Worm (Caenorhabditis elegans) whole organism, L1 larva: ENCODE data around the gene T22H9.1.
A peak's percentile ranks its signal among the peaks of the same experiment; 100 is the strongest.

ENCODE experiments used
- C04F5.9 ChIP-seq: sonication (generic microtip); optimal IDR thresholded peaks from 2 replicates; lab custom pipeline; 2016; ENCODE audit warnings: missing genetic modification characterization, missing compliant biosample characterization
- aha-1 ChIP-seq: fragments of 150-350 bp; optimal IDR thresholded peaks from 2 replicates; lab custom pipeline; 2014; ENCODE audit warnings: missing biosample characterization, missing genetic modification characterization
- ceh-88 ChIP-seq: fragments of 200-800 bp; sonication (Bioruptor generic); IDR thresholded peaks from 2 replicates; pipeline ENCODE4 v1.3.6; 2022; ENCODE audit warnings: missing genetic modification characterization, missing compliant biosample characterization
- ces-1 ChIP-seq: fragments of 150-350 bp; optimal IDR thresholded peaks from 2 replicates; lab custom pipeline; 2014; ENCODE audit warnings: missing biosample characterization, missing genetic modification reagents, missing genetic modification characterization
- dsc-1 ChIP-seq: sonication (generic microtip); optimal IDR thresholded peaks from 2 replicates; lab custom pipeline; 2016; ENCODE audit warnings: mild to moderate bottlenecking, missing genetic modification characterization, missing compliant biosample characterization
- efl-1 ChIP-seq, 4 experiments: fragments of 150-350 bp; optimal IDR thresholded peaks in 3 of 4; peaks in 1 of 4; 1 replicate in 1 of 4; 2 replicates in 3 of 4; lab custom pipeline; 2014; ENCODE audit warnings: missing biosample characterization in 2 of 4, missing genetic modification characterization in 2 of 4, missing genetic modification reagents in 2 of 4
- efl-3 ChIP-seq: fragments of 200-800 bp; sonication (Bioruptor generic); optimal IDR thresholded peaks from 2 replicates; lab custom pipeline; 2018; ENCODE audit warnings: mild to moderate bottlenecking, missing genetic modification characterization, missing compliant biosample characterization
- egl-13 ChIP-seq: sonication (generic microtip); optimal IDR thresholded peaks from 2 replicates; lab custom pipeline; 2016; ENCODE audit warnings: missing genotype, missing genetic modification reagents, missing genetic modification characterization, missing compliant biosample characterization
- elt-3 ChIP-seq, 6 experiments: fragments of 150-350 bp in 1 of 6; sonication (generic microtip); optimal IDR thresholded peaks; 2 replicates each; lab custom pipeline; 2017 to 2018; ENCODE audit warnings: missing biosample characterization in 6 of 6, missing genetic modification characterization in 6 of 6, inconsistent platforms in 1 of 6
- ets-5 ChIP-seq: fragments of 200-800 bp; sonication (Bioruptor generic); IDR thresholded peaks from 2 replicates; pipeline ENCODE4 v1.3.6; 2022; ENCODE audit warnings: missing genetic modification characterization, missing compliant biosample characterization
- fkh-10 ChIP-seq: sonication (generic microtip); optimal IDR thresholded peaks from 2 replicates; lab custom pipeline; 2017; ENCODE audit warnings: missing biosample characterization, missing genetic modification reagents, missing genetic modification characterization
- fkh-8 ChIP-seq: sonication (generic microtip); optimal IDR thresholded peaks from 2 replicates; lab custom pipeline; 2016; ENCODE audit warnings: mild to moderate bottlenecking, missing genetic modification characterization, missing compliant biosample characterization
- grh-1 ChIP-seq: fragments of 200-800 bp; sonication (Bioruptor generic); IDR thresholded peaks from 2 replicates; pipeline ENCODE4 v1.3.6; 2022; ENCODE audit warnings: missing genetic modification reagents, missing genetic modification characterization, missing compliant biosample characterization
- hpl-2 ChIP-seq: fragments of 150-350 bp; optimal IDR thresholded peaks from 2 replicates; lab custom pipeline; 2014; ENCODE audit warnings: missing biosample characterization, missing genetic modification reagents, missing genetic modification characterization
- lin-13 ChIP-seq: fragments of 150-350 bp; optimal IDR thresholded peaks from 2 replicates; lab custom pipeline; 2014; ENCODE audit warnings: missing biosample characterization, missing genetic modification reagents, missing genetic modification characterization
- lin-14 ChIP-seq: fragments of 200-800 bp; sonication (Bioruptor generic); optimal IDR thresholded peaks from 2 replicates; lab custom pipeline; 2018; ENCODE audit warnings: mild to moderate bottlenecking, missing genetic modification characterization, moderate library complexity, missing compliant biosample characterization
- lin-39 ChIP-seq: fragments of 150-350 bp; optimal IDR thresholded peaks from 2 replicates; lab custom pipeline; 2014; ENCODE audit warnings: missing biosample characterization, missing genetic modification reagents, missing genetic modification characterization
- lir-3 ChIP-seq: sonication (generic microtip); optimal IDR thresholded peaks from 2 replicates; lab custom pipeline; 2016; ENCODE audit warnings: mild to moderate bottlenecking, missing genetic modification characterization, moderate library complexity, missing compliant biosample characterization; ENCODE audit not compliant: poor library complexity
- nhr-12 ChIP-seq: sonication (generic microtip); optimal IDR thresholded peaks from 2 replicates; lab custom pipeline; 2017; ENCODE audit warnings: missing biosample characterization, missing genetic modification characterization
- nhr-19 ChIP-seq: fragments of 200-800 bp; sonication (Bioruptor generic); conservative IDR thresholded peaks from 2 replicates; pipeline ENCODE4 v1.3.6; 2022; ENCODE audit warnings: missing genetic modification characterization, missing compliant biosample characterization
- nhr-20 ChIP-seq: sonication (generic microtip); optimal IDR thresholded peaks from 2 replicates; lab custom pipeline; 2016; ENCODE audit warnings: mild to moderate bottlenecking, missing genetic modification characterization, missing compliant biosample characterization
- nhr-28 ChIP-seq: fragments of 150-350 bp; optimal IDR thresholded peaks from 2 replicates; lab custom pipeline; 2014; ENCODE audit warnings: missing biosample characterization, missing genetic modification characterization
- nhr-47 ChIP-seq: sonication (generic microtip); optimal IDR thresholded peaks from 2 replicates; lab custom pipeline; 2016; ENCODE audit warnings: mild to moderate bottlenecking, missing genetic modification characterization, moderate library complexity, missing compliant biosample characterization
- nhr-76 ChIP-seq: sonication (generic microtip); optimal IDR thresholded peaks from 2 replicates; lab custom pipeline; 2017; ENCODE audit warnings: missing biosample characterization, missing genetic modification characterization
- nhr-77 ChIP-seq: fragments of 150-350 bp; optimal IDR thresholded peaks from 2 replicates; lab custom pipeline; 2014; ENCODE audit warnings: missing biosample characterization, missing genetic modification characterization
- nhr-84 ChIP-seq: sonication (generic microtip); optimal IDR thresholded peaks from 2 replicates; lab custom pipeline; 2017; ENCODE audit warnings: missing biosample characterization, missing genetic modification characterization
- pag-3 ChIP-seq: sonication (generic microtip); optimal IDR thresholded peaks from 2 replicates; lab custom pipeline; 2017; ENCODE audit warnings: missing genetic modification characterization, mild to moderate bottlenecking, missing compliant biosample characterization, antibody characterized with exemption, borderline replicate concordance; ENCODE audit not compliant: insufficient read depth
- pax-3 ChIP-seq: fragments of 200-800 bp; sonication (Bioruptor generic); optimal IDR thresholded peaks from 2 replicates; lab custom pipeline; 2018; ENCODE audit warnings: mild to moderate bottlenecking, missing genetic modification characterization, moderate library complexity, missing compliant biosample characterization
- pqm-1 ChIP-seq: sonication (generic microtip); optimal IDR thresholded peaks from 3 replicates; lab custom pipeline; 2017; ENCODE audit warnings: missing biosample characterization, missing genetic modification characterization
- snpc-4 ChIP-seq: fragments of 150-350 bp; optimal IDR thresholded peaks from 2 replicates; lab custom pipeline; 2014; ENCODE audit warnings: missing biosample characterization, missing genetic modification characterization
- snu-23 ChIP-seq: sonication (generic microtip); optimal IDR thresholded peaks from 2 replicates; lab custom pipeline; 2016; ENCODE audit warnings: missing genetic modification characterization, missing compliant biosample characterization
- swsn-7 ChIP-seq: sonication (generic microtip); optimal IDR thresholded peaks from 2 replicates; lab custom pipeline; 2016; ENCODE audit warnings: missing genetic modification characterization, missing compliant biosample characterization
- tlp-1 ChIP-seq: fragments of 150-350 bp; optimal IDR thresholded peaks from 2 replicates; lab custom pipeline; 2014; ENCODE audit warnings: missing biosample characterization, missing genetic modification characterization
- unc-130 ChIP-seq: fragments of 150-350 bp; optimal IDR thresholded peaks from 2 replicates; lab custom pipeline; 2017; ENCODE audit warnings: missing biosample characterization, missing genetic modification characterization, inconsistent platforms
- unc-30 ChIP-seq: sonication (generic microtip); optimal IDR thresholded peaks from 2 replicates; lab custom pipeline; 2017; ENCODE audit warnings: missing biosample characterization, missing genetic modification characterization
- unc-62 ChIP-seq: fragments of 150-350 bp; optimal IDR thresholded peaks from 2 replicates; lab custom pipeline; 2014; ENCODE audit warnings: missing biosample characterization, missing genetic modification reagents, missing genetic modification characterization
- vab-15 ChIP-seq: sonication (generic microtip); optimal IDR thresholded peaks from 2 replicates; lab custom pipeline; 2017; ENCODE audit warnings: missing genotype, mild to moderate bottlenecking, missing genetic modification characterization, missing compliant biosample characterization
- zag-1 ChIP-seq: fragments of 150-350 bp; optimal IDR thresholded peaks from 2 replicates; lab custom pipeline; 2014; ENCODE audit warnings: missing biosample characterization, missing genetic modification characterization
- ztf-11 ChIP-seq, 2 experiments: sonication (generic microtip); optimal IDR thresholded peaks; 2 replicates each; lab custom pipeline; 2016 to 2017; ENCODE audit warnings: missing genetic modification characterization in 2 of 2, missing biosample characterization in 1 of 2, missing compliant biosample characterization in 1 of 2

The T22H9.1 gene

DNA sequence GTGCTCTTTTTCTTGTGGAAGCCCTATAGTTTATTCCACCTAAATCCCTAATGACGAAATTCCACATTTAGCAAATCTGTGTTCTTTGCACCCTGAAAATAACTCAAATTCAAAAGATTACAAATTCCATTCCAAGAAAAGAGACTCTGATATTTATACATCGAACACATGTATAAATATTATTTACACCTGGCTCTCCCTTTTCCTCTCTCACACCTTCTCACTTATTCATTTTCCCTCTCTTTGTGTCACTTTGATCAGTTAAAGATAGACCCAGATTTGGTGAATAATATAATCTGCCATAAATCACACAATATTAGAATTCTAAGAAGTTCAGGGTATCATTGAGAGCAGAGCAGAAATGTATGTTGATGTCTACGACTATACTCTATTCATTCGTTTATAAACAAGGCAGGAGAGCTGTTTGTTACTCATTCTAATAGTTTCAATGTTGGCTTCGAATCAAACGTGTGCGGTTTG is 32.7 kb downstream of the T22H9.1 start, which contains the start of gene nhr-254 (continued):
- TF ChIP-seq pqm-1, result no peak
- no peak for TF ChIP-seq unc-130 (tag; lab: Kevin White, UChicago)
- TF ChIP-seq nhr-28 (tag; lab: Kevin White, UChicago), result no peak
- no peak for TF ChIP-seq snu-23 (GFP tag; lab: Kevin White, UChicago)
- no peak for TF ChIP-seq fkh-10 (GFP tag; lab: Kevin White, UChicago)
- TF ChIP-seq ceh-88 (GFP tag; lab: Robert Waterston, UW), result no peak
- TF ChIP-seq nhr-84 (tag; lab: Kevin White, UChicago), result no peak

DNA sequence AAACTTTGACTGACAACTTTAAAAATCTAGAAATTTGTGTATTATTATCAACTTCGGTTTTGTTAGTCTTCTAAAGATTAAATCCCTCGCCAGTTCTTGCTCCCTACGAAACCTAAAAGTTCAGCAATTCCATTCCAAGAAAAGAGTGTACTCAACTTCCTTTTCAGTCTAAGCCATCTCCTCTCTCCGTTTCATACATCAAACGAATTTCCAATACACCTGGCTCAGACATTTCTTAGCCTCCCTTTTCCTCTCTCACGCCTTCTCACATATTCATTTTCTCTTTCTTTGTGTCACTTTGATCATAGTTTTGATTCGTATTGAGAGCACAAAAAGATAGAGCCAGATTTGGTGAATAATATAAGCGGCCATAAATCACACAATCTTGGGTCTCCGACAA is 36.7 kb downstream of the T22H9.1 start, which contains the start of gene nhr-253:
nhr-253 (plus strand) TSS at position 285 of the 400 bp plus-strand sequence.
- TF ChIP-seq fkh-10 (GFP tag; lab: Kevin White, UChicago) (no peak), unc-62 (GFP tag; lab: Kevin White, UChicago) (no peak), nhr-47 (tag; lab: Kevin White, UChicago) (peak; percentile 70), lir-3 (tag; lab: Kevin White, UChicago) (no peak), C04F5.9 (tag; lab: Kevin White, UChicago) (no peak), nhr-20 (tag; lab: Kevin White, UChicago) (peak; percentile 33), lin-13 (GFP tag; lab: Kevin White, UChicago) (no peak), fkh-8 (tag; lab: Kevin White, UChicago) (peak; percentile 82), ets-5 (GFP tag; lab: Robert Waterston, UW) (no peak), snu-23 (GFP tag; lab: Kevin White, UChicago) (no peak), dsc-1 (peak; percentile 36)
- TF ChIP-seq, all 84 proteins: peak for 4

DNA sequence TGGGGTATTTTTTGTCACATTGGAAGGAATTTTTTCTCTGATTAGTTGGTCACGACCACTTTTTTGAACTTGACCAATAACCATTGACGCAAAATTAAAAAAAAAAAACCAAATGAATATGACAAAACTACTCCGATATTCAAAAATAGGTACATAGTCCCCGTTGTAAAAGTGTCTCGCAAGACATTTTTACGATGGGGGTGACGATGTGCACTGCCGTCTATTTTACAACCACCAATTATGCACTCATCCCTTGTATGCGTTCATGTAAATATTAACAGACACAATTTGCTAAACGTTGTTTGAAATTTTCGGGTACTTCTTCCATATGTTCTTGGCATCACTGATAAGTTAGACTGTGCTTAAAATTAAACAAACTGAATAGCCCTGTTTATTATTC is 40.2 kb downstream of the T22H9.1 start, which contains the start of gene scl-27:
scl-27 (plus strand) TSS at position 301 of the 400 bp plus-strand sequence.
- TF ChIP-seq hpl-2, result no peak

DNA sequence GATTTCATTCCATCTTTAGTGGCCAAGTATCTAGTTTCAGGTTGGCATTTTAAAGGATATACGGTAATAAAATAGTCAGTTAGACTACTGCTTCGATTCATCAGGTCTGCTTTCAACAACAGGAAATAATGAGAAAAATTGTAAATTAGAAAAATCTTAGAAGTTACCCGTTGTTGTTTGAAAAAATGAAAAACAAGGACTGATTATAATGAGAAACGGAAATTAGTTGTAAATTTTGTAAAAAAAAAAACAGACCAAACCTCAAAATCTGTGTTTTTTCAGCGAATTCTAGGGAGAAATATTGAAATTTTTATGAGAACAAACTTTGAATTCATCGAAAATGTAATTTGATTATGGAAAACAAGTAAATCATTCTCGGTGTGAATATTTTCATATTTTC is 43.5 kb downstream of the T22H9.1 start, which contains the start of gene srh-62:
srh-62 (minus strand) TSS at position 101 of the 400 bp plus-strand sequence.
- TF ChIP-seq ztf-11 (tag; optimal IDR thresholded peaks at IDR 0.05; lab: Kevin White, UChicago) (no peak), unc-130 (tag; lab: Kevin White, UChicago) (no peak), tlp-1 (no peak), ces-1 (GFP tag; lab: Kevin White, UChicago) (no peak), C04F5.9 (tag; lab: Kevin White, UChicago) (no peak), zag-1 (no peak), elt-3 (tag; optimal IDR thresholded peaks at IDR 0.05; lab: Kevin White, UChicago) (no peak), nhr-19 (no peak), unc-30 (no peak), efl-3 (GFP tag; lab: Kevin White, UChicago) (no peak), snpc-4 (tag; lab: Kevin White, UChicago) (no peak), aha-1 (tag; lab: Kevin White, UChicago) (no peak), lin-39 (no peak), nhr-12 (tag; lab: Kevin White, UChicago) (no peak), nhr-76 (no peak), nhr-77 (no peak), ceh-88 (GFP tag; lab: Robert Waterston, UW) (no peak)
- TF ChIP-seq, all 84 proteins: peak for 0

DNA sequence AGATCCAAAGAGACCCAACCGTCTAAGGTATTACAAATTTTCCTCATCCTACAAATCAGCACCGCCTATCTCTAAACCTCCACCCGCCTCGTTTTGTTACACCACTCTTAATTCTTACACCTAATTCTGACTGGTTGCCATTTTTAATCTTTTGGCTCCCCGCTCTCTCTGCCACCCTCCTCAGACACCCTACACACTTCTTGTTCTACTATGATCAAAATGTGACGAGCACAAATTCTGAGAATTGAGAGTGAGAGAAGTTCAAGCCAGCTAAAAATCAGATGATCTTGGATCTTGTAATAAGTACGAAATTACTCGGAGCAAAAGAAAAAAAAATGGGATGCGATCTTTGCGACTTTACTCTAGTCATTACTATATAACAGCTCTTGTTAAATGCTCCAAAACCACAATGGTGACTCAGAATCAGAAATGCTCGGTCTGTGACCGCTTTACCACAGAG is 44.7 kb downstream of the T22H9.1 start, which contains the start of gene nhr-252:
nhr-252 (plus strand) TSS at position 410 of the 460 bp plus-strand sequence.
- TF ChIP-seq swsn-7 (tag; lab: Kevin White, UChicago), result peak; percentile 13
- no peak for TF ChIP-seq lin-14 (GFP tag; lab: Kevin White, UChicago)
- TF ChIP-seq dsc-1, result peak; percentile 80
- TF ChIP-seq pax-3, result peak; percentile 69
- TF ChIP-seq lin-39, result no peak
- no peak for TF ChIP-seq grh-1
- TF ChIP-seq fkh-8 (tag; lab: Kevin White, UChicago), result peak; percentile 90
- TF ChIP-seq nhr-20 (tag; lab: Kevin White, UChicago), result peak; percentile 63
- TF ChIP-seq nhr-47 (tag; lab: Kevin White, UChicago), result peak; percentile 70
- TF ChIP-seq pag-3 (tag; lab: Kevin White, UChicago), result no peak
- TF ChIP-seq efl-1 (optimal IDR thresholded peaks at IDR 0.05; lab: Kevin White, UChicago), result no peak
- TF ChIP-seq efl-1 (GFP tag; optimal IDR thresholded peaks at IDR 0.05 in 1 of 2; lab: Kevin White, UChicago), result peak in 1 of 2 experiments; percentile 83
- no peak for TF ChIP-seq egl-13 (tag; lab: Kevin White, UChicago)
- TF ChIP-seq vab-15 (tag; lab: Kevin White, UChicago), result no peak
- TF ChIP-seq, all 84 proteins: peak for 7
